Fruit fly (Drosophila melanogaster) whole organism, embryonic: ENCODE measurements around the gene CG34056.
A peak's percentile ranks its signal among the peaks of the same experiment; 100 is the strongest.

ENCODE experiments used
- CG14441 ChIP-seq: fragments of 200-800 bp; sonication (Bioruptor generic); IDR thresholded peaks from 2 replicates; pipeline ENCODE4 v1.3.6; 2022; ENCODE audit warnings: missing biosample characterization, missing genetic modification characterization
- CG16813 ChIP-seq: fragments of 200-800 bp; sonication (Bioruptor generic); IDR thresholded peaks from 3 replicates; pipeline ENCODE4 v1.3.6; 2022; ENCODE audit warnings: missing biosample characterization, missing genetic modification characterization; ENCODE audit not compliant: partially characterized antibody
- CG3407 ChIP-seq: fragments of 200-800 bp; sonication (Bioruptor generic); optimal IDR thresholded peaks from 2 replicates; lab custom pipeline; 2018; ENCODE audit warnings: missing biosample characterization, mild to moderate bottlenecking, missing genetic modification characterization
- CG6854 ChIP-seq: fragments of 200-800 bp; sonication (Bioruptor generic); optimal IDR thresholded peaks from 3 replicates; lab custom pipeline; 2017; ENCODE audit warnings: missing biosample characterization, mild to moderate bottlenecking, missing genetic modification characterization
- CG7839 ChIP-seq: fragments of 200-800 bp; sonication (Bioruptor generic); optimal IDR thresholded peaks from 3 replicates; lab custom pipeline; 2018; ENCODE audit warnings: missing biosample characterization, mild to moderate bottlenecking, missing genetic modification characterization, moderate library complexity
- Drgx ChIP-seq: fragments of 200-800 bp; sonication (Bioruptor generic); IDR thresholded peaks from 2 replicates; pipeline ENCODE4 v1.3.6; 2022; ENCODE audit warnings: missing biosample characterization, missing genetic modification characterization
- Hr78 ChIP-seq, 2 experiments: fragments of 200-800 bp in 1 of 2; fragments of >200 bp in 1 of 2; sonication (Bioruptor generic) in 1 of 2; optimal IDR thresholded peaks; 2 replicates each; lab custom pipeline; 2017 to 2019; ENCODE audit warnings: missing biosample characterization in 2 of 2, missing genetic modification characterization in 2 of 2, mild to moderate bottlenecking in 1 of 2, moderate library complexity in 1 of 2
- Sry-β ChIP-seq: fragments of 200-800 bp; sonication (Bioruptor generic); optimal IDR thresholded peaks from 2 replicates; lab custom pipeline; 2018; ENCODE audit warnings: missing biosample characterization, mild to moderate bottlenecking, missing genetic modification characterization, moderate library complexity
- bsh ChIP-seq, 2 experiments: fragments of 200-800 bp; sonication (Bioruptor generic); optimal IDR thresholded peaks; 2 replicates each; lab custom pipeline; 2017 to 2018; ENCODE audit warnings: mild to moderate bottlenecking in 2 of 2, missing biosample characterization in 2 of 2, missing genetic modification characterization in 2 of 2, moderate library complexity in 1 of 2

DNA sequence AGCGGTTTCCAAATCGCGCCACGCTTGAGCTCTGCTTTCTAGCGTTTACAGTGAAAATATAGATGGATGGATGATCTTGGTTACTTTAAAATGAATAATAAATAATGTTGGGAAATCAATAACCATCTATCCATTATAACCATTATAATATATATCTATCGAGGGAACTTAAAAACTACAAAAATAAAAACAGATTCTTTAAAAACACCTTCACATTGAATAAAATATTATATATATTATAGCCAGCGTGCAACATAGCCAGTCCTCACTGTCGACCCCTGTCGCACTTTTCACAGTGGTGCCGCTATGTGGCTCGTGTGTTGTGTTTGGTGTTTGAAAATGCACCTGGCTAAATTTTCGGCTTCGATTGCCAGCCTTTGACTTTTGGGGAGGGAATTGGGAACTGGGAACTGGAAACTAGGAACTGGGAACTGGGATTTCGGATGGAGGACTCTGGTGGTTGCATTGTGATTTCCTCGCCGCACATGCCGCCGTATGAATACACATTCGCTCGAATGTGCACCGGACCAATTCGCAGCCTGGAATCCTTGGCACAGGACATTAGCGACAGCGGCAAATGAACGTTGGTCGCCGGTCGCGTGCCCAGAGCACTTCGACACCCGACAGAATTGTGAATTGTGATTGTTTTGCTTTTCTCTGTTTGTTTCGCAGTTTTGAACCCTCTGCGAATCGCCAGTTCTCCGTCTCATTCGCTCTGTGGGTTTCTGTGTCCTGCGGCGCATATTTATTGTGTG lies 9.4 kb downstream of the CG34056 start:
- TF ChIP-seq CG16813 (GFP tag; lab: Robert Waterston, UW) (no peak), CG14441 (GFP tag; lab: Robert Waterston, UW) (no peak), CG6854 (GFP tag; lab: Kevin White, UChicago) (no peak), Hr78 (GFP tag; optimal IDR thresholded peaks at IDR 0.05; lab: Kevin White, UChicago) (no peak), Sry-β (GFP tag; lab: Kevin White, UChicago) (no peak), bsh (GFP tag; optimal IDR thresholded peaks at IDR 0.05; lab: Kevin White, UChicago) (peak in 1 of 2 experiments; percentile 69), CG7839 (tag; lab: Kevin White, UChicago) (peak; percentile 45), CG3407 (GFP tag; lab: Kevin White, UChicago) (peak; percentile 39), Drgx (no peak)
